Worm (Caenorhabditis elegans) whole organism, midembryonic: ENCODE data around the gene dao-6.

Experiments
- T22C8.4 ChIP-seq: fragments of 200-800 bp; sonication (Bioruptor generic); IDR thresholded peaks from 2 replicates; pipeline ENCODE4 v1.3.6; 2022; ENCODE audit warnings: missing genetic modification characterization, missing compliant biosample characterization
- flt-1 ChIP-seq: fragments of 200-800 bp; sonication (Bioruptor generic); IDR thresholded peaks from 2 replicates; pipeline ENCODE4 v1.3.6; 2022; ENCODE audit warnings: missing genetic modification characterization, missing compliant biosample characterization
- ztf-23 ChIP-seq: fragments of 200-800 bp; sonication (Bioruptor generic); IDR thresholded peaks from 2 replicates; pipeline ENCODE4 v1.3.6; 2022; ENCODE audit warnings: missing genetic modification reagents, missing genetic modification characterization, missing compliant biosample characterization

- no peak for TF ChIP-seq flt-1 (GFP tag; lab: Robert Waterston, UW)
- TF ChIP-seq T22C8.4 (GFP tag; lab: Robert Waterston, UW), result no peak
- no peak for TF ChIP-seq ztf-23 (GFP tag; lab: Robert Waterston, UW)
Observed at ce11 chrIII:9743239-9743638, 7.2 kb upstream of the dao-6 start, which contains the start of gene T05G5.1.
